Fruit fly (Drosophila melanogaster): ENCODE data around the gene Trmt61.

Trmt61 gene

dm6 chr3R:26056381-26056780 lies 2.9 kb upstream of the Trmt61 start, which contains the start of the genes Sld5 and CG14543 (continued):
- peak; percentile 14 for TF ChIP-seq CG2116 (GFP tag; optimal IDR thresholded peaks at IDR 0.05)
- TF ChIP-seq NFAT (GFP tag; IDR thresholded peaks at IDR 0.05) = 0 out of 2 replicates have a peak, but pooled peaks have one; percentile 7
- 0 out of 2 replicates have a peak, but pooled peaks have one; percentile 25 for TF ChIP-seq unc-4 (GFP tag; IDR thresholded peaks at IDR 0.05; ENCODE audit: partially characterized antibody)
- peak; percentile 73 for TF ChIP-seq pzg (GFP tag; optimal IDR thresholded peaks at IDR 0.05)
- TF ChIP-seq Side (GFP tag; optimal IDR thresholded peaks at IDR 0.05) = no peak
- TF ChIP-seq NC2β (GFP tag; optimal IDR thresholded peaks at IDR 0.05) = peak; percentile 45
- peak; percentile 11 for TF ChIP-seq CG18011 (GFP tag; optimal IDR thresholded peaks at IDR 0.05)
- peak; percentile 35 for TF ChIP-seq B-H2 (GFP tag; optimal IDR thresholded peaks at IDR 0.05)
- TF ChIP-seq Dref (GFP tag; IDR thresholded peaks at IDR 0.05) = peak; percentile 73
- peak; percentile 27 for TF ChIP-seq Xbp1 (GFP tag; optimal IDR thresholded peaks at IDR 0.05)
- peak; percentile 15 for TF ChIP-seq Meics (GFP tag; optimal IDR thresholded peaks at IDR 0.05)
- TF ChIP-seq CG1603 (tag; optimal IDR thresholded peaks at IDR 0.05) = peak; percentile 31
- peak; percentile 54; the same call in 2 of the 3 replicates for TF ChIP-seq dysf (GFP tag; IDR thresholded peaks at IDR 0.05)
- TF ChIP-seq Lpt (GFP tag; optimal IDR thresholded peaks at IDR 0.05) = no peak
- TF ChIP-seq CG12659 (GFP tag; optimal IDR thresholded peaks at IDR 0.05) = peak; percentile 39
- TF ChIP-seq CG13287 (GFP tag; IDR thresholded peaks at IDR 0.05; ENCODE audit: partially characterized antibody) = peak; percentile 50; the same call in 1 of the 2 replicates
- peak; percentile 36; the same call in 1 of the 2 replicates for TF ChIP-seq Bgb (GFP tag; IDR thresholded peaks at IDR 0.05; ENCODE audit: partially characterized antibody)
- TF ChIP-seq zfh2 (GFP tag; optimal IDR thresholded peaks at IDR 0.05) = peak; percentile 4
- peak; percentile 6 for TF ChIP-seq bcd (GFP tag; optimal IDR thresholded peaks at IDR 0.05)
- no peak for TF ChIP-seq CG1602 (GFP tag; optimal IDR thresholded peaks at IDR 0.05)
- peak; percentile 20 for TF ChIP-seq Hsf (GFP tag; optimal IDR thresholded peaks at IDR 0.05)
- TF ChIP-seq stwl (tag; optimal IDR thresholded peaks at IDR 0.05) = peak; percentile 69
- TF ChIP-seq vfl (GFP tag; optimal IDR thresholded peaks at IDR 0.05) = no peak
- no peak for TF ChIP-seq Trl (optimal IDR thresholded peaks at IDR 0.05)
- peak; percentile 30 for TF ChIP-seq Trl (GFP tag; optimal IDR thresholded peaks at IDR 0.05)
- no peak for TF ChIP-seq Sox100B (GFP tag; optimal IDR thresholded peaks at IDR 0.05)

- no peak for TF ChIP-seq exex (tag; optimal IDR thresholded peaks at IDR 0.05)
- TF ChIP-seq CG17385 (GFP tag; optimal IDR thresholded peaks at IDR 0.05) = peak; percentile 95
- no peak for TF ChIP-seq fru (optimal IDR thresholded peaks at IDR 0.05)
- no peak for TF ChIP-seq crc (GFP tag; optimal IDR thresholded peaks at IDR 0.05)
- no peak for TF ChIP-seq CG7556 (GFP tag; optimal IDR thresholded peaks at IDR 0.05)
- TF ChIP-seq Fer3 (tag; optimal IDR thresholded peaks at IDR 0.05) = no peak
- TF ChIP-seq CG13624 (GFP tag; optimal IDR thresholded peaks at IDR 0.05) = no peak
- no peak for TF ChIP-seq bbx (GFP tag; IDR thresholded peaks at IDR 0.05; ENCODE audit: partially characterized antibody)
- TF ChIP-seq MTF-1 (GFP tag; optimal IDR thresholded peaks at IDR 0.05; ENCODE audit: borderline replicate concordance) = no peak
- TF ChIP-seq tgo (GFP tag; IDR thresholded peaks at IDR 0.05) = no peak
- no peak for TF ChIP-seq PHDP (tag; optimal IDR thresholded peaks at IDR 0.05)
- peak; percentile 28 for TF ChIP-seq CG1603 (tag; optimal IDR thresholded peaks at IDR 0.05)
- peak; percentile 26 for TF ChIP-seq sens (GFP tag)
- TF ChIP-seq odd (GFP tag; optimal IDR thresholded peaks at IDR 0.05) = no peak
- no peak for TF ChIP-seq CG3281 (GFP tag; optimal IDR thresholded peaks at IDR 0.05)
- TF ChIP-seq wdn (GFP tag; IDR thresholded peaks at IDR 0.05) = no peak
- no peak for TF ChIP-seq CG10147 (GFP tag; optimal IDR thresholded peaks at IDR 0.05)
- TF ChIP-seq CG4617 (GFP tag; optimal IDR thresholded peaks at IDR 0.05; ENCODE audit: borderline replicate concordance) = peak; percentile 5
- no peak for TF ChIP-seq Xrp1 (GFP tag; IDR thresholded peaks at IDR 0.05)
- no peak for TF ChIP-seq CG14667 (GFP tag; IDR thresholded peaks at IDR 0.05)
- no peak for TF ChIP-seq Dip2 (GFP tag; IDR thresholded peaks at IDR 0.05)
- TF ChIP-seq z (GFP tag; IDR thresholded peaks at IDR 0.05) = no peak
- no peak for TF ChIP-seq psq (GFP tag; optimal IDR thresholded peaks at IDR 0.05)
- no peak for TF ChIP-seq Hsf (GFP tag; optimal IDR thresholded peaks at IDR 0.05)
- TF ChIP-seq pfk (GFP tag; optimal IDR thresholded peaks at IDR 0.05) = no peak
- TF ChIP-seq CG15696 (tag; optimal IDR thresholded peaks at IDR 0.05) = no peak
- TF ChIP-seq sd (tag; optimal IDR thresholded peaks at IDR 0.05) = peak; percentile 88
- no peak for TF ChIP-seq CG9876 (GFP tag; optimal IDR thresholded peaks at IDR 0.05)
Observed at dm6 chr3R:26058066-26058465, 1.2 kb upstream of the Trmt61 start, which contains the start of the genes PIG-P and Tcs6. Gene PIG-P, minus strand, starts transcription at chr3R:26058223. Gene Tcs6, minus strand, starts transcription at chr3R:26058223.
